Worm (Caenorhabditis elegans) whole organism, young adult: Measurements from ENCODE around the gene F12E12.1.

Experiments
- T07F8.4 ChIP-seq: sonication (generic microtip); optimal IDR thresholded peaks from 2 replicates; lab custom pipeline; 2016; ENCODE audit warnings: mild to moderate bottlenecking, missing genetic modification characterization, moderate library complexity, missing compliant biosample characterization
- ama-1 ChIP-seq, 3 experiments: fragments of 150-350 bp in 1 of 3; sonication (generic microtip) in 2 of 3; optimal IDR thresholded peaks; 2 replicates each; lab custom pipeline; 2014 to 2018; ENCODE audit warnings: missing biosample characterization in 2 of 3, missing genetic modification characterization in 2 of 3, missing genetic modification reagents in 2 of 3
- attf-3 ChIP-seq: fragments of 200-800 bp; sonication (Bioruptor generic); conservative IDR thresholded peaks from 2 replicates; pipeline ENCODE4 v1.3.6; 2022; ENCODE audit warnings: missing genetic modification reagents, missing genetic modification characterization, missing compliant biosample characterization
- attf-5 ChIP-seq: fragments of 200-800 bp; sonication (Bioruptor generic); optimal IDR thresholded peaks from 2 replicates; lab custom pipeline; 2018; ENCODE audit warnings: mild to moderate bottlenecking, missing genetic modification characterization, missing compliant biosample characterization
- attf-6 ChIP-seq: fragments of 200-800 bp; sonication (Bioruptor generic); IDR thresholded peaks from 2 replicates; pipeline ENCODE4 v1.3.6; 2022; ENCODE audit warnings: missing genetic modification reagents, missing genetic modification characterization, missing compliant biosample characterization
- bed-1 ChIP-seq: fragments of 200-800 bp; sonication (Bioruptor generic); IDR thresholded peaks from 2 replicates; pipeline ENCODE4 v1.3.6; 2022; ENCODE audit warnings: missing genetic modification reagents, missing genetic modification characterization, missing compliant biosample characterization
- ets-4 ChIP-seq: fragments of 200-800 bp; sonication (Bioruptor generic); optimal IDR thresholded peaks from 2 replicates; lab custom pipeline; 2018; ENCODE audit warnings: mild to moderate bottlenecking, missing genetic modification characterization, missing compliant biosample characterization
- hmg-1.2 ChIP-seq: fragments of 200-800 bp; sonication (Bioruptor generic); IDR thresholded peaks from 2 replicates; pipeline ENCODE4 v1.3.6; 2022; ENCODE audit warnings: missing genetic modification reagents, missing genetic modification characterization, missing compliant biosample characterization
- rec-8 ChIP-seq, 2 experiments: sonication (generic microtip); optimal IDR thresholded peaks; 2 replicates each; lab custom pipeline; 2016; ENCODE audit warnings: mild to moderate bottlenecking in 2 of 2, missing genetic modification characterization in 2 of 2, missing genetic modification reagents in 2 of 2, missing genotype in 2 of 2, missing biosample characterization in 1 of 2, missing compliant biosample characterization in 1 of 2, moderate library complexity in 1 of 2
- snpc-3.4 ChIP-seq: sonication (generic microtip); optimal IDR thresholded peaks from 2 replicates; lab custom pipeline; 2017; ENCODE audit warnings: missing genetic modification characterization, mild to moderate bottlenecking, missing compliant biosample characterization, antibody characterized with exemption, moderate library complexity, missing genotype, missing genetic modification reagents
- snpc-4 ChIP-seq, 5 experiments: fragments of 150-350 bp in 1 of 5; sonication (generic microtip) in 4 of 5; optimal IDR thresholded peaks; 2 replicates each; lab custom pipeline; 2014 to 2018; ENCODE audit warnings: missing genetic modification characterization in 5 of 5, missing biosample characterization in 3 of 5, antibody characterized with exemption in 2 of 5, mild to moderate bottlenecking in 2 of 5, missing compliant biosample characterization in 2 of 5, missing genotype in 2 of 5, moderate library complexity in 2 of 5, missing genetic modification reagents in 1 of 5
- ztf-18 ChIP-seq: sonication (generic microtip); optimal IDR thresholded peaks from 2 replicates; lab custom pipeline; 2016; ENCODE audit warnings: missing genotype, mild to moderate bottlenecking, missing genetic modification characterization, missing compliant biosample characterization

ce11 chrII:3724175-3724715 lies 17.4 kb upstream of the F12E12.1 start, which contains the start of gene C46E10.1:
- no peak for TF ChIP-seq attf-6
- TF ChIP-seq ets-4 (GFP tag; lab: Kevin White, UChicago): no peak
- TF ChIP-seq snpc-4 (GFP tag; optimal IDR thresholded peaks at IDR 0.05; lab: Kevin White, UChicago): no peak
- no peak for TF ChIP-seq snpc-4 (tag; optimal IDR thresholded peaks at IDR 0.05; lab: Kevin White, UChicago)
- TF ChIP-seq rec-8 (tag; optimal IDR thresholded peaks at IDR 0.05; lab: Kevin White, UChicago): no peak
- TF ChIP-seq ama-1 (optimal IDR thresholded peaks at IDR 0.05; lab: Kevin White, UChicago): no peak
- no peak for TF ChIP-seq ama-1 (GFP tag; optimal IDR thresholded peaks at IDR 0.05; lab: Kevin White, UChicago)
- TF ChIP-seq hmg-1.2 (GFP tag; lab: Robert Waterston, UW): no peak
- no peak for TF ChIP-seq ztf-18
- no peak for TF ChIP-seq T07F8.4
- no peak for TF ChIP-seq bed-1 (GFP tag; lab: Robert Waterston, UW)
- TF ChIP-seq attf-3: no peak
- no peak for TF ChIP-seq attf-5 (GFP tag; lab: Kevin White, UChicago)
- no peak for TF ChIP-seq snpc-3.4
